Fruit fly (Drosophila melanogaster) whole organism, adult: Measurements from ENCODE around the gene mts.

Source experiments
- CG1620 ChIP-seq: fragments of 200-800 bp; sonication (Bioruptor generic); optimal IDR thresholded peaks from 2 replicates; lab custom pipeline; 2016; ENCODE audit warnings: missing biosample characterization, missing genetic modification characterization
- pad ChIP-seq: fragments of 200-800 bp; sonication (Bioruptor generic); optimal IDR thresholded peaks from 3 replicates; lab custom pipeline; 2017; ENCODE audit warnings: missing biosample characterization, missing genetic modification characterization, mild to moderate bottlenecking, moderate library complexity, missing genetic modification reagents
- tj ChIP-seq: fragments of 200-800 bp; sonication (Bioruptor generic); optimal IDR thresholded peaks from 3 replicates; lab custom pipeline; 2017; ENCODE audit warnings: missing biosample characterization, mild to moderate bottlenecking, missing genetic modification characterization, moderate library complexity

DNA sequence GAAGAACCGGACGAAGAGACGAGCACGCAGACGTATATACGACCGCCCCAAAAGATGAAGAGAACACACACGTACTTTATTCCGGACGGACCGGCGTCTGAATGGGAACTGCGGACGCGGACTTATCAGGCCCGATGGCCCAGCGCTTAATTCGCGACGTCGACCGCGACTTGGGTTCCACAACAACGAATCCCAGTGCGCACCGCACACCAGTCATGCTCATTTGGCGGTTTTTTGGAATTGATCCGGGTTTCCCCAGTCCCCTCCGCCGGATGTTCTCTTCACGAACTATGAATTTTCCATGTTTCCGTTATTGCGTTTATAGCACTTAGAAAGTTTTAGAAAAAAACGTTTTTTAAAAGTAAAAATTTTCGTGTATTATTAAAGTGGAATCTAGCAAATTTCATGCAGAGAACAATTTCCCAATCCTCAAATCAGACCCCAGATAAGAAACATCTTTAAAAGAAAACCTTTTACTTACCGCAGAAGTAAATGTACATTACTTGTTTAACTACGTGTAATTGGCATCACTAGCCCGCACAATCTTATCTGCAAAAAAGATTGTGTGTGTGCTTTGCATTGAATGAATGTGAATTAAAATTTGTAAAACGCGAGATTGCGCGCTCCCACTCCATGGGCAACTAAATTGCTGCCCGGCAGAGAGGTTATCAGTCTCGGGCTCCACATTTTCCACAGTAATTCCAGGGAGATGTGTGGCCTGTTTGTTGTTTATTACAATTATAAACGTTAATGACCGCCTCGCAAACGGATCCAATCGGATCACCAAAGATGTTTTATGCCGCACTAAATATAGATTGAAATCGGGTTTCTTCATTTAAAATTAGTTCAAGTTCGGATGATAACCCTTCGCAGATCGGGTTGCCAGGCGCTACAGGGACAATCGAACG, 36.7 kb upstream of the mts start, which contains the start of gene CG7149:
- TF ChIP-seq pad (peak; percentile 10), tj (GFP tag; lab: Kevin White, UChicago) (peak; percentile 55), CG1620 (no peak)
